Worm (Caenorhabditis elegans): ENCODE results near the gene plc-4.

ce11 chrIV:7549844-7550243 lies 37.4 kb upstream of the plc-4 start:
- no peak for TF ChIP-seq dao-5 (tag; optimal IDR thresholded peaks at IDR 0.05)
- no peak for TF ChIP-seq him-1 (tag; optimal IDR thresholded peaks at IDR 0.05)
- peak; percentile 9 for TF ChIP-seq W03F9.2 (tag; optimal IDR thresholded peaks at IDR 0.05)
